Fruit fly (Drosophila melanogaster) whole organism, embryonic: ENCODE data around the gene Ids.

Experiments used
- Ada2b ChIP-seq: fragments of 200-800 bp; sonication (Bioruptor generic); IDR thresholded peaks from 2 replicates; pipeline ENCODE4 v1.3.6; 2022; ENCODE audit warnings: missing biosample characterization, missing genetic modification characterization
- Atf3 ChIP-seq: fragments of 200-800 bp; sonication (Bioruptor generic); optimal IDR thresholded peaks from 3 replicates; lab custom pipeline; 2016; ENCODE audit warnings: missing biosample characterization, missing genetic modification characterization
- B-H1 ChIP-seq: fragments of 200-800 bp; sonication (Bioruptor generic); IDR thresholded peaks from 3 replicates; pipeline ENCODE4 v1.3.6; 2022; ENCODE audit warnings: missing biosample characterization, missing genetic modification characterization
- B-H2 ChIP-seq: fragments of 200-800 bp; sonication (Bioruptor generic); optimal IDR thresholded peaks from 2 replicates; lab custom pipeline; 2018; ENCODE audit warnings: missing biosample characterization, mild to moderate bottlenecking, missing genetic modification characterization
- CG10267 ChIP-seq: fragments of 200-800 bp; sonication (Bioruptor generic); optimal IDR thresholded peaks from 2 replicates; lab custom pipeline; 2018; ENCODE audit warnings: missing biosample characterization, mild to moderate bottlenecking, missing genetic modification characterization, moderate library complexity
- CG11560 ChIP-seq: fragments of 200-800 bp; sonication (Bioruptor generic); IDR thresholded peaks from 3 replicates; pipeline ENCODE4 v1.3.6; 2022; ENCODE audit warnings: missing biosample characterization, missing genetic modification characterization
- CG11696 ChIP-seq: fragments of 200-800 bp; sonication (Bioruptor generic); IDR thresholded peaks from 2 replicates; pipeline ENCODE4 v1.3.6; 2022; ENCODE audit warnings: missing biosample characterization, missing genetic modification characterization
- CG12155 ChIP-seq: fragments of 200-800 bp; sonication (Bioruptor generic); optimal IDR thresholded peaks from 3 replicates; lab custom pipeline; 2016; ENCODE audit warnings: missing biosample characterization, missing genetic modification characterization
- CG12769 ChIP-seq: fragments of 200-800 bp; sonication (Bioruptor generic); optimal IDR thresholded peaks from 2 replicates; lab custom pipeline; 2019; ENCODE audit warnings: missing biosample characterization, mild to moderate bottlenecking, missing genetic modification characterization, moderate library complexity
- CG1603 ChIP-seq: fragments of 200-800 bp; sonication (Bioruptor generic); optimal IDR thresholded peaks from 2 replicates; lab custom pipeline; 2019; ENCODE audit warnings: missing biosample characterization, mild to moderate bottlenecking, missing genetic modification characterization, moderate library complexity
- CG18262 ChIP-seq: fragments of 200-800 bp; optimal IDR thresholded peaks from 3 replicates; lab custom pipeline; 2019; ENCODE audit warnings: missing biosample characterization, mild to moderate bottlenecking, missing genetic modification characterization, moderate library complexity
- CG18619 ChIP-seq: fragments of 200-800 bp; sonication (Bioruptor generic); optimal IDR thresholded peaks from 3 replicates; lab custom pipeline; 2017; ENCODE audit warnings: missing biosample characterization, mild to moderate bottlenecking, missing genetic modification characterization
- CG34422 ChIP-seq: fragments of 200-800 bp; sonication (Bioruptor generic); IDR thresholded peaks from 3 replicates; pipeline ENCODE4 v1.3.6; 2022; ENCODE audit warnings: missing biosample characterization, missing genetic modification characterization
- CG3847 ChIP-seq: fragments of 200-800 bp; sonication (Bioruptor generic); IDR thresholded peaks from 2 replicates; pipeline ENCODE4 v1.3.6; 2022; ENCODE audit warnings: missing biosample characterization, missing genetic modification characterization
- CG5245 ChIP-seq: fragments of 200-800 bp; sonication (Bioruptor generic); optimal IDR thresholded peaks from 3 replicates; lab custom pipeline; 2016; ENCODE audit warnings: missing biosample characterization, missing genetic modification characterization
- CG7556 ChIP-seq: fragments of 200-800 bp; sonication (Bioruptor generic); optimal IDR thresholded peaks from 2 replicates; lab custom pipeline; 2017; ENCODE audit warnings: missing biosample characterization, mild to moderate bottlenecking, missing genetic modification characterization
- CG8359 ChIP-seq: fragments of 200-800 bp; sonication (Bioruptor generic); optimal IDR thresholded peaks from 2 replicates; lab custom pipeline; 2017; ENCODE audit warnings: missing biosample characterization, mild to moderate bottlenecking, missing genetic modification characterization, borderline replicate concordance
- CG8944 ChIP-seq: fragments of 200-800 bp; sonication (Bioruptor generic); optimal IDR thresholded peaks from 3 replicates; lab custom pipeline; 2016; ENCODE audit warnings: missing biosample characterization, missing genetic modification characterization
- Gug ChIP-seq: fragments of 200-800 bp; sonication (Bioruptor generic); IDR thresholded peaks from 4 replicates; pipeline ENCODE4 v1.3.6; 2022; ENCODE audit warnings: missing biosample characterization, missing genetic modification characterization
- HLH3B ChIP-seq: fragments of 200-800 bp; sonication (Bioruptor generic); IDR thresholded peaks from 2 replicates; pipeline ENCODE4 v1.3.6; 2022; ENCODE audit warnings: missing biosample characterization, missing genetic modification characterization
- Hmx ChIP-seq: fragments of 200-800 bp; sonication (Bioruptor generic); optimal IDR thresholded peaks from 2 replicates; lab custom pipeline; 2016; ENCODE audit warnings: missing biosample characterization, missing genetic modification characterization
- Hr51 ChIP-seq, 2 experiments: fragments of 200-800 bp; sonication (Bioruptor generic); optimal IDR thresholded peaks; 2 replicates in 1 of 2; 3 replicates in 1 of 2; lab custom pipeline; 2016 to 2018; ENCODE audit warnings: missing biosample characterization in 2 of 2, missing genetic modification characterization in 2 of 2, mild to moderate bottlenecking in 1 of 2, moderate library complexity in 1 of 2
- MTF-1 ChIP-seq: fragments of 200-800 bp; sonication (Bioruptor generic); optimal IDR thresholded peaks from 2 replicates; lab custom pipeline; 2018; ENCODE audit warnings: missing biosample characterization, mild to moderate bottlenecking, missing genetic modification characterization, borderline replicate concordance
- Mad ChIP-seq: fragments of 200-800 bp; sonication (Bioruptor generic); optimal IDR thresholded peaks from 2 replicates; lab custom pipeline; 2016; ENCODE audit warnings: missing biosample characterization, missing genetic modification characterization
- Spps ChIP-seq: fragments of 200-800 bp; sonication (Bioruptor generic); optimal IDR thresholded peaks from 2 replicates; lab custom pipeline; 2018; ENCODE audit warnings: missing biosample characterization, mild to moderate bottlenecking, missing genetic modification characterization
- Usf ChIP-seq: fragments of 200-800 bp; sonication (Bioruptor generic); optimal IDR thresholded peaks from 2 replicates; lab custom pipeline; 2017; ENCODE audit warnings: missing genotype, missing biosample characterization, missing genetic modification characterization
- al ChIP-seq: fragments of 200-800 bp; sonication (Bioruptor generic); IDR thresholded peaks from 2 replicates; pipeline ENCODE4 v1.3.6; 2022; ENCODE audit warnings: missing biosample characterization, missing genetic modification characterization
- bab2 ChIP-seq: fragments of 200-800 bp; sonication (Bioruptor generic); optimal IDR thresholded peaks from 2 replicates; lab custom pipeline; 2016; ENCODE audit warnings: missing biosample characterization, missing genetic modification characterization
- bowl ChIP-seq: fragments of 200-800 bp; sonication (Bioruptor generic); IDR thresholded peaks from 2 replicates; pipeline ENCODE4 v1.3.6; 2022; ENCODE audit warnings: missing biosample characterization, missing genetic modification characterization
- br ChIP-seq: fragments of >200 bp; optimal IDR thresholded peaks from 2 replicates; lab custom pipeline; 2017
- cad ChIP-seq: fragments of >200 bp; optimal IDR thresholded peaks from 2 replicates; lab custom pipeline; 2017; ENCODE audit warnings: missing biosample characterization, missing genetic modification characterization
- dan ChIP-seq: fragments of 200-800 bp; sonication (Bioruptor generic); IDR thresholded peaks from 2 replicates; pipeline ENCODE4 v1.3.6; 2022; ENCODE audit warnings: missing biosample characterization, missing genetic modification characterization
- eve ChIP-seq, 2 experiments: fragments of >200 bp; optimal IDR thresholded peaks; 2 replicates each; lab custom pipeline; 2017; ENCODE audit warnings: missing biosample characterization in 2 of 2, missing genetic modification characterization in 2 of 2
- ewg ChIP-seq: fragments of 200-800 bp; sonication (Bioruptor generic); optimal IDR thresholded peaks from 3 replicates; lab custom pipeline; 2017; ENCODE audit warnings: mild to moderate bottlenecking, missing biosample characterization, missing genetic modification reagents, missing genetic modification characterization
- gro ChIP-seq: fragments of 200-800 bp; sonication (Bioruptor generic); optimal IDR thresholded peaks from 2 replicates; lab custom pipeline; 2016; ENCODE audit warnings: missing biosample characterization, missing genetic modification characterization
- insv ChIP-seq, 2 experiments: fragments of 200-800 bp; sonication (Bioruptor generic); optimal IDR thresholded peaks; 3 replicates each; lab custom pipeline; 2016 to 2018; ENCODE audit warnings: missing biosample characterization in 2 of 2, missing genetic modification characterization in 2 of 2
- inv ChIP-seq: fragments of 200-800 bp; sonication (Bioruptor generic); IDR thresholded peaks from 2 replicates; pipeline ENCODE4 v1.3.6; 2022; ENCODE audit warnings: missing biosample characterization, missing genetic modification characterization; ENCODE audit not compliant: partially characterized antibody
- jigr1 ChIP-seq: fragments of 200-800 bp; sonication (Bioruptor generic); IDR thresholded peaks from 3 replicates; pipeline ENCODE4 v1.3.6; 2022; ENCODE audit warnings: missing biosample characterization, missing genetic modification characterization
- kah ChIP-seq: fragments of 200-800 bp; sonication (Bioruptor generic); optimal IDR thresholded peaks from 2 replicates; lab custom pipeline; 2018; ENCODE audit warnings: missing biosample characterization, mild to moderate bottlenecking, missing genetic modification characterization
- knrl ChIP-seq: fragments of 200-800 bp; sonication (Bioruptor generic); IDR thresholded peaks from 3 replicates; pipeline ENCODE4 v1.3.6; 2022; ENCODE audit warnings: missing biosample characterization, missing genetic modification characterization; ENCODE audit not compliant: partially characterized antibody
- lab ChIP-seq: fragments of 200-800 bp; sonication (Bioruptor generic); optimal IDR thresholded peaks from 3 replicates; lab custom pipeline; 2017; ENCODE audit warnings: missing biosample characterization, missing genetic modification characterization, mild to moderate bottlenecking, moderate library complexity, missing genetic modification reagents
- lilli ChIP-seq: fragments of 200-800 bp; sonication (Bioruptor generic); optimal IDR thresholded peaks from 3 replicates; lab custom pipeline; 2016; ENCODE audit warnings: missing biosample characterization, missing genetic modification characterization
- mld ChIP-seq: fragments of 200-800 bp; sonication (Bioruptor generic); IDR thresholded peaks from 3 replicates; pipeline ENCODE4 v1.3.6; 2022; ENCODE audit warnings: missing biosample characterization, missing genetic modification characterization; ENCODE audit not compliant: partially characterized antibody
- nerfin-1 ChIP-seq: fragments of 200-800 bp; sonication (Bioruptor generic); optimal IDR thresholded peaks from 3 replicates; lab custom pipeline; 2019; ENCODE audit warnings: missing biosample characterization, mild to moderate bottlenecking, missing genetic modification characterization, moderate library complexity
- p53 ChIP-seq: fragments of 200-800 bp; sonication (Bioruptor generic); optimal IDR thresholded peaks from 2 replicates; lab custom pipeline; 2016; ENCODE audit warnings: missing biosample characterization, missing genetic modification characterization
- ranshi ChIP-seq: fragments of 200-800 bp; sonication (Bioruptor generic); IDR thresholded peaks from 2 replicates; pipeline ENCODE4 v1.3.6; 2022; ENCODE audit warnings: missing biosample characterization, missing genetic modification characterization
- slou ChIP-seq: fragments of 200-800 bp; sonication (Bioruptor generic); optimal IDR thresholded peaks from 3 replicates; lab custom pipeline; 2016; ENCODE audit warnings: missing biosample characterization, missing genetic modification characterization
- toy ChIP-seq: fragments of 200-800 bp; sonication (Bioruptor generic); IDR thresholded peaks from 2 replicates; pipeline ENCODE4 v1.3.6; 2022; ENCODE audit warnings: missing biosample characterization, missing genetic modification characterization
- zen2 ChIP-seq: fragments of 200-800 bp; sonication (Bioruptor generic); IDR thresholded peaks from 3 replicates; pipeline ENCODE4 v1.3.6; 2022; ENCODE audit warnings: missing biosample characterization, missing genetic modification characterization; ENCODE audit not compliant: partially characterized antibody
- zf30C ChIP-seq: fragments of 200-800 bp; sonication (Bioruptor generic); optimal IDR thresholded peaks from 3 replicates; lab custom pipeline; 2018; ENCODE audit warnings: missing biosample characterization, mild to moderate bottlenecking, missing genetic modification characterization
- zfh1 ChIP-seq: fragments of 200-800 bp; sonication (Bioruptor generic); IDR thresholded peaks from 3 replicates; pipeline ENCODE4 v1.3.6; 2022; ENCODE audit warnings: missing biosample characterization, missing genetic modification characterization

The Ids gene

dm6 chr3L:3396056-3396455 is 18.0 kb downstream of the Ids start (continued):
- TF ChIP-seq zf30C (peak; percentile 88), cad (GFP tag; lab: Kevin White, UChicago) (no peak), MTF-1 (GFP tag; lab: Kevin White, UChicago) (peak; percentile 71), toy (GFP tag; lab: Robert Waterston, UW) (no peak), CG12155 (GFP tag; lab: Kevin White, UChicago) (peak; percentile 62), jigr1 (0 out of 3 replicates have a peak, but pooled peaks have one; percentile 41), CG1603 (tag; lab: Kevin White, UChicago) (peak; percentile 60), lab (GFP tag; lab: Kevin White, UChicago) (peak; percentile 73), knrl (GFP tag; lab: Robert Waterston, UW) (no peak), p53 (GFP tag; lab: Kevin White, UChicago) (peak; percentile 39), CG18262 (tag; lab: Kevin White, UChicago) (peak; percentile 97), CG7556 (GFP tag; lab: Kevin White, UChicago) (peak; percentile 81), CG5245 (peak; percentile 83), Atf3 (GFP tag; lab: Kevin White, UChicago) (peak; percentile 82), CG11560 (tag; lab: Robert Waterston, UW) (no peak), CG3847 (GFP tag; lab: Robert Waterston, UW) (0 out of 2 replicates have a peak, but pooled peaks have one; percentile 29), Hr51 (GFP tag; optimal IDR thresholded peaks at IDR 0.05; lab: Kevin White, UChicago) (peak; percentile 30 to 68), Hmx (no peak), Usf (GFP tag; lab: Kevin White, UChicago) (peak; percentile 70), Spps (peak; percentile 96), CG11696 (GFP tag; lab: Robert Waterston, UW) (peak; percentile 53), al (GFP tag; lab: Robert Waterston, UW) (no peak), bab2 (GFP tag; lab: Kevin White, UChicago) (peak; percentile 85), zen2 (no peak), dan (peak; percentile 68; the same call in 1 of the 2 replicates), B-H1 (GFP tag; lab: Robert Waterston, UW) (peak; percentile 56), kah (GFP tag; lab: Kevin White, UChicago) (peak; percentile 83), inv (no peak), mld (GFP tag; lab: Robert Waterston, UW) (no peak), lilli (GFP tag; lab: Kevin White, UChicago) (peak; percentile 59), CG10267 (tag; lab: Kevin White, UChicago) (peak; percentile 91), CG8359 (GFP tag; lab: Kevin White, UChicago) (peak; percentile 88), nerfin-1 (tag; lab: Kevin White, UChicago) (peak; percentile 93), ranshi (GFP tag; lab: Robert Waterston, UW) (peak; percentile 80), gro (GFP tag; lab: Kevin White, UChicago) (no peak), slou (peak; percentile 16), Ada2b (GFP tag; lab: Robert Waterston, UW) (peak; percentile 62), bowl (no peak), br (no peak), ewg (GFP tag; lab: Kevin White, UChicago) (peak; percentile 82), HLH3B (GFP tag; lab: Robert Waterston, UW) (peak; percentile 86), zfh1 (GFP tag; lab: Robert Waterston, UW) (peak; percentile 94), Mad (peak; percentile 76), CG34422 (GFP tag; lab: Robert Waterston, UW) (peak; percentile 85; the same call in 2 of the 3 replicates), CG18619 (GFP tag; lab: Kevin White, UChicago) (peak; percentile 71), B-H2 (GFP tag; lab: Kevin White, UChicago) (no peak), eve (GFP tag; optimal IDR thresholded peaks at IDR 0.05; lab: Kevin White, UChicago) (peak in 1 of 2 experiments; percentile 93), Gug (GFP tag; lab: Robert Waterston, UW) (peak; percentile 41; the same call in 2 of the 4 replicates), CG8944 (GFP tag; lab: Kevin White, UChicago) (peak; percentile 76), insv (GFP tag; optimal IDR thresholded peaks at IDR 0.05; lab: Kevin White, UChicago) (peak in 1 of 2 experiments; percentile 7), CG12769 (tag; lab: Kevin White, UChicago) (no peak)
